Worm (Caenorhabditis elegans): ENCODE results near the gene F26G1.2.

ce11 chrII:4753133-4753532 is 9.7 kb upstream of the F26G1.2 start, which contains the start of gene C27D9.1:
- TF ChIP-seq rnt-1 (tag; optimal IDR thresholded peaks at IDR 0.05) = no peak
- TF ChIP-seq sox-4 (tag; optimal IDR thresholded peaks at IDR 0.05) = no peak
- TF ChIP-seq hlh-13 (GFP tag; optimal IDR thresholded peaks at IDR 0.05) = no peak
- no peak for TF ChIP-seq elt-2 (tag; optimal IDR thresholded peaks at IDR 0.05)
- TF ChIP-seq ama-1 (optimal IDR thresholded peaks at IDR 0.05) = no peak
- TF ChIP-seq pha-4 (tag; optimal IDR thresholded peaks at IDR 0.05) = no peak
- no peak for TF ChIP-seq gmeb-2 (tag; optimal IDR thresholded peaks at IDR 0.05)
- no peak for TF ChIP-seq fkh-6 (tag; optimal IDR thresholded peaks at IDR 0.05)
- TF ChIP-seq mec-3 (tag; optimal IDR thresholded peaks at IDR 0.05; ENCODE audit: borderline replicate concordance) = no peak
